Fruit fly (Drosophila melanogaster): ENCODE results near the gene SNF4Agamma.

The SNF4Agamma gene

dm6 chr3R:21203135-21203534 lies 62.6 kb downstream of the SNF4Agamma start:
- TF ChIP-seq noc (tag; optimal IDR thresholded peaks at IDR 0.05), result no peak

dm6 chr3R:21203660-21204499 lies 63.3 kb downstream of the SNF4Agamma start:
- TF ChIP-seq noc (tag; optimal IDR thresholded peaks at IDR 0.05), result no peak

dm6 chr3R:21204500-21205167 lies 64.1 kb downstream of the SNF4Agamma start:
- peak; percentile 12 for TF ChIP-seq noc (tag; optimal IDR thresholded peaks at IDR 0.05)

dm6 chr3R:21205680-21206326 lies 65.3 kb downstream of the SNF4Agamma start:
- no peak for TF ChIP-seq noc (tag; optimal IDR thresholded peaks at IDR 0.05)

- TF ChIP-seq noc (tag; optimal IDR thresholded peaks at IDR 0.05), result no peak
These were observed 65.8 kb downstream of the SNF4Agamma start for dm6 chr3R:21206327-21206728.

- no peak for TF ChIP-seq noc (tag; optimal IDR thresholded peaks at IDR 0.05)
These were observed 66.3 kb downstream of the SNF4Agamma start for dm6 chr3R:21206802-21207238.

- no peak for TF ChIP-seq noc (tag; optimal IDR thresholded peaks at IDR 0.05)
These were observed 69.5 kb downstream of the SNF4Agamma start for dm6 chr3R:21210081-21210480.

- TF ChIP-seq noc (tag; optimal IDR thresholded peaks at IDR 0.05), result no peak
These were observed 74.2 kb downstream of the SNF4Agamma start, which contains the start of gene Ddrgk1 for dm6 chr3R:21214693-21215145. Gene Ddrgk1 (plus strand): TSS chr3R:21215079.

- TF ChIP-seq noc (tag; optimal IDR thresholded peaks at IDR 0.05), result no peak
These were observed 74.8 kb downstream of the SNF4Agamma start for dm6 chr3R:21215290-21215689.

- no peak for TF ChIP-seq noc (tag; optimal IDR thresholded peaks at IDR 0.05)
These were observed 78.2 kb downstream of the SNF4Agamma start, which contains the start of the genes Smyd5 and Oga for dm6 chr3R:21218733-21219165. Gene Smyd5 (minus strand): TSS chr3R:21218791. Gene Oga (plus strand): TSS chr3R:21219077.

- TF ChIP-seq noc (tag; optimal IDR thresholded peaks at IDR 0.05), result no peak
These were observed 83.0 kb downstream of the SNF4Agamma start, which contains the start of the genes CG3337 and Nelf-A for dm6 chr3R:21223453-21224057. Gene CG3337 (minus strand): TSS chr3R:21223584. Gene Nelf-A (plus strand): TSS chr3R:21223704.

- TF ChIP-seq noc (tag; optimal IDR thresholded peaks at IDR 0.05), result no peak
These were observed 83.7 kb downstream of the SNF4Agamma start for dm6 chr3R:21224230-21224629.

- TF ChIP-seq noc (tag; optimal IDR thresholded peaks at IDR 0.05), result no peak
These were observed 96.6 kb downstream of the SNF4Agamma start, which contains the start of gene e for dm6 chr3R:21237099-21237498. Gene e (minus strand): TSS chr3R:21237177.

dm6 chr3R:21241332-21241731 lies 100.8 kb downstream of the SNF4Agamma start:
- TF ChIP-seq noc (tag; optimal IDR thresholded peaks at IDR 0.05), result no peak

dm6 chr3R:21242318-21242717 lies 101.8 kb downstream of the SNF4Agamma start, which contains the start of gene CG5892:
Gene CG5892 (plus strand): TSS chr3R:21242618.
- no peak for TF ChIP-seq noc (tag; optimal IDR thresholded peaks at IDR 0.05)

Data from whole organism, larva.